Fruit fly (Drosophila melanogaster): ENCODE results near the gene CG32815.

CG32815 gene

dm6 chrX:927209-927862 is 4.9 kb upstream of the CG32815 start, which contains the start of gene Lztr1 (continued):
- TF ChIP-seq fd102C (GFP tag; optimal IDR thresholded peaks at IDR 0.05) = no peak
- TF ChIP-seq ap (GFP tag; IDR thresholded peaks at IDR 0.05) = no peak
- TF ChIP-seq Opbp (GFP tag; IDR thresholded peaks at IDR 0.05; ENCODE audit: partially characterized antibody) = 0 out of 3 replicates have a peak, but pooled peaks have one; percentile 32
- TF ChIP-seq cg (GFP tag; optimal IDR thresholded peaks at IDR 0.05) = peak; percentile 52
- TF ChIP-seq CHES-1-like (GFP tag; optimal IDR thresholded peaks at IDR 0.05) = peak; percentile 1
- TF ChIP-seq CG17912 (GFP tag; optimal IDR thresholded peaks at IDR 0.05) = no peak
- peak; percentile 69 for TF ChIP-seq Med (GFP tag)
- peak; percentile 12 for TF ChIP-seq pzg (GFP tag; optimal IDR thresholded peaks at IDR 0.05)
- TF ChIP-seq eyg (GFP tag; optimal IDR thresholded peaks at IDR 0.05) = no peak
- no peak for TF ChIP-seq CG4820 (GFP tag; optimal IDR thresholded peaks at IDR 0.05)

- TF ChIP-seq CG9932 (GFP tag; IDR thresholded peaks at IDR 0.05) (no peak), CG5953 (GFP tag; IDR thresholded peaks at IDR 0.05) (no peak), CG7745 (tag; optimal IDR thresholded peaks at IDR 0.05) (no peak), CG2875 (GFP tag; optimal IDR thresholded peaks at IDR 0.05) (no peak), CG11723 (GFP tag; optimal IDR thresholded peaks at IDR 0.05) (no peak), CG10959 (GFP tag; IDR thresholded peaks at IDR 0.05) (no peak), hb (GFP tag; IDR thresholded peaks at IDR 0.05; ENCODE audit: partially characterized antibody) (no peak), Xrp1 (GFP tag; IDR thresholded peaks at IDR 0.05) (no peak), Opbp (GFP tag; IDR thresholded peaks at IDR 0.05; ENCODE audit: partially characterized antibody) (no peak), Fer2 (tag; optimal IDR thresholded peaks at IDR 0.05) (no peak), CG6272 (GFP tag; IDR thresholded peaks at IDR 0.05) (no peak), YL-1 (GFP tag; optimal IDR thresholded peaks at IDR 0.05) (peak; percentile 10), bsh (GFP tag; optimal IDR thresholded peaks at IDR 0.05) (no peak), HmgD (GFP tag; optimal IDR thresholded peaks at IDR 0.05) (no peak), Hand (GFP tag; optimal IDR thresholded peaks at IDR 0.05) (no peak), CG7987 (GFP tag; optimal IDR thresholded peaks at IDR 0.05) (no peak), Mad (GFP tag; optimal IDR thresholded peaks at IDR 0.05) (no peak), CG42726 (GFP tag; IDR thresholded peaks at IDR 0.05; ENCODE audit: partially characterized antibody) (no peak), row (GFP tag; IDR thresholded peaks at IDR 0.05) (no peak), usp (GFP tag; optimal IDR thresholded peaks at IDR 0.05) (no peak), gfzf (GFP tag; optimal IDR thresholded peaks at IDR 0.05) (peak; percentile 79), CG7928 (GFP tag; optimal IDR thresholded peaks at IDR 0.05) (no peak), BEAF-32 (GFP tag; optimal IDR thresholded peaks at IDR 0.05) (peak; percentile 39), CG10267 (tag; optimal IDR thresholded peaks at IDR 0.05) (no peak), CG9797 (GFP tag; optimal IDR thresholded peaks at IDR 0.05) (peak; percentile 62), CG1603 (tag; optimal IDR thresholded peaks at IDR 0.05) (peak; percentile 75), CG31441 (GFP tag; IDR thresholded peaks at IDR 0.05) (no peak), ash1 (GFP tag; optimal IDR thresholded peaks at IDR 0.05) (no peak), E2f2 (GFP tag; IDR thresholded peaks at IDR 0.05) (peak; percentile 61), Oli (tag; optimal IDR thresholded peaks at IDR 0.05) (no peak), schlank (tag; optimal IDR thresholded peaks at IDR 0.05) (no peak), run (tag; optimal IDR thresholded peaks at IDR 0.05) (no peak), CG12744 (GFP tag; optimal IDR thresholded peaks at IDR 0.05) (no peak), CG7963 (GFP tag; IDR thresholded peaks at IDR 0.05; ENCODE audit: partially characterized antibody) (no peak), hbn (GFP tag; IDR thresholded peaks at IDR 0.05; ENCODE audit: partially characterized antibody) (no peak), Ets65A (GFP tag) (no peak), zen2 (GFP tag; IDR thresholded peaks at IDR 0.05; ENCODE audit: partially characterized antibody) (no peak), odd (GFP tag; optimal IDR thresholded peaks at IDR 0.05) (no peak), Dip2 (GFP tag; IDR thresholded peaks at IDR 0.05) (no peak)
Measured at dm6 chrX:927863-928257, 4.4 kb upstream of the CG32815 start, which contains the start of the genes CG43867 and MED22. Gene CG43867 (minus strand): TSS chrX:927975. Gene MED22 (plus strand): TSS chrX:928139.
